Fruit fly (Drosophila melanogaster) whole organism, embryonic: ENCODE results near the gene CG31089.

Experiments used
- CG1024 ChIP-seq: fragments of 200-800 bp; sonication (Bioruptor generic); IDR thresholded peaks from 2 replicates; pipeline ENCODE4 v1.3.6; 2022; ENCODE audit warnings: missing biosample characterization, missing genetic modification characterization
- CG11085 ChIP-seq: fragments of 200-800 bp; sonication (Bioruptor generic); IDR thresholded peaks from 2 replicates; pipeline ENCODE4 v1.3.6; 2022; ENCODE audit warnings: missing biosample characterization, missing genetic modification characterization
- CG11398 ChIP-seq: fragments of 200-800 bp; sonication (Bioruptor generic); optimal IDR thresholded peaks from 2 replicates; lab custom pipeline; 2016; ENCODE audit warnings: missing biosample characterization, missing genetic modification characterization
- CG12071 ChIP-seq: fragments of 200-800 bp; sonication (Bioruptor generic); optimal IDR thresholded peaks from 3 replicates; lab custom pipeline; 2018; ENCODE audit warnings: missing biosample characterization, mild to moderate bottlenecking, missing genetic modification characterization
- CG12299 ChIP-seq: fragments of 200-800 bp; sonication (Bioruptor generic); optimal IDR thresholded peaks from 2 replicates; lab custom pipeline; 2018; ENCODE audit warnings: missing biosample characterization, mild to moderate bottlenecking, missing genetic modification characterization
- CG12769 ChIP-seq: fragments of 200-800 bp; sonication (Bioruptor generic); optimal IDR thresholded peaks from 2 replicates; lab custom pipeline; 2019; ENCODE audit warnings: missing biosample characterization, mild to moderate bottlenecking, missing genetic modification characterization, moderate library complexity
- CG13287 ChIP-seq: fragments of 200-800 bp; sonication (Bioruptor generic); IDR thresholded peaks from 2 replicates; pipeline ENCODE4 v1.3.6; 2022; ENCODE audit warnings: missing biosample characterization, missing genetic modification characterization; ENCODE audit not compliant: partially characterized antibody
- CG17186 ChIP-seq: fragments of 200-800 bp; sonication (Bioruptor generic); optimal IDR thresholded peaks from 3 replicates; lab custom pipeline; 2017; ENCODE audit warnings: missing biosample characterization, missing genetic modification reagents, missing genetic modification characterization
- CG17912 ChIP-seq: fragments of 200-800 bp; sonication (Bioruptor generic); optimal IDR thresholded peaks from 2 replicates; lab custom pipeline; 2018; ENCODE audit warnings: missing biosample characterization, mild to moderate bottlenecking, missing genetic modification characterization
- CG2129 ChIP-seq: fragments of 200-800 bp; sonication (Bioruptor generic); IDR thresholded peaks from 2 replicates; pipeline ENCODE4 v1.3.6; 2022; ENCODE audit warnings: missing biosample characterization, missing genetic modification characterization; ENCODE audit not compliant: partially characterized antibody
- CG30020 ChIP-seq: fragments of 200-800 bp; optimal IDR thresholded peaks from 2 replicates; lab custom pipeline; 2019; ENCODE audit warnings: missing biosample characterization, mild to moderate bottlenecking, missing genetic modification characterization, moderate library complexity
- CG43689 ChIP-seq: fragments of 200-800 bp; sonication (Bioruptor generic); IDR thresholded peaks from 2 replicates; pipeline ENCODE4 v1.3.6; 2022; ENCODE audit warnings: missing biosample characterization, missing genetic modification characterization
- CG6689 ChIP-seq: fragments of 200-800 bp; sonication (Bioruptor generic); IDR thresholded peaks from 2 replicates; pipeline ENCODE4 v1.3.6; 2022; ENCODE audit warnings: missing biosample characterization, missing genetic modification characterization
- CG7556 ChIP-seq: fragments of 200-800 bp; sonication (Bioruptor generic); optimal IDR thresholded peaks from 2 replicates; lab custom pipeline; 2017; ENCODE audit warnings: missing biosample characterization, mild to moderate bottlenecking, missing genetic modification characterization
- CG7928 ChIP-seq: fragments of 200-800 bp; sonication (Bioruptor generic); optimal IDR thresholded peaks from 2 replicates; lab custom pipeline; 2017; ENCODE audit warnings: missing biosample characterization, mild to moderate bottlenecking, missing genetic modification characterization
- CG7963 ChIP-seq: fragments of 200-800 bp; sonication (Bioruptor generic); IDR thresholded peaks from 3 replicates; pipeline ENCODE4 v1.3.6; 2022; ENCODE audit warnings: missing biosample characterization, missing genetic modification characterization; ENCODE audit not compliant: partially characterized antibody
- CG8924 ChIP-seq: fragments of 200-800 bp; optimal IDR thresholded peaks from 3 replicates; lab custom pipeline; 2019; ENCODE audit warnings: missing biosample characterization, mild to moderate bottlenecking, missing genetic modification characterization, moderate library complexity
- CG9797 ChIP-seq: fragments of 200-800 bp; sonication (Bioruptor generic); optimal IDR thresholded peaks from 3 replicates; lab custom pipeline; 2018; ENCODE audit warnings: missing biosample characterization, mild to moderate bottlenecking, missing genetic modification characterization
- CkIIα-i1 ChIP-seq: fragments of 200-800 bp; sonication (Bioruptor generic); IDR thresholded peaks from 2 replicates; pipeline ENCODE4 v1.3.6; 2022; ENCODE audit warnings: missing biosample characterization, missing genetic modification characterization
- CrebB ChIP-seq: fragments of 200-800 bp; sonication (Bioruptor generic); optimal IDR thresholded peaks from 3 replicates; lab custom pipeline; 2018; ENCODE audit warnings: missing biosample characterization, mild to moderate bottlenecking, missing genetic modification characterization
- D19A ChIP-seq: fragments of 200-800 bp; optimal IDR thresholded peaks from 3 replicates; lab custom pipeline; 2019; ENCODE audit warnings: missing biosample characterization, mild to moderate bottlenecking, missing genetic modification characterization, moderate library complexity
- Dad ChIP-seq: fragments of 200-800 bp; sonication (Bioruptor generic); optimal IDR thresholded peaks from 3 replicates; lab custom pipeline; 2016; ENCODE audit warnings: missing biosample characterization, missing genetic modification characterization
- Dip3 ChIP-seq: fragments of 200-800 bp; sonication (Bioruptor generic); optimal IDR thresholded peaks from 3 replicates; lab custom pipeline; 2016; ENCODE audit warnings: missing biosample characterization, missing genetic modification characterization
- Dll ChIP-seq: fragments of 200-800 bp; sonication (Bioruptor generic); IDR thresholded peaks from 4 replicates; pipeline ENCODE4 v1.3.6; 2022; ENCODE audit warnings: missing biosample characterization, missing genetic modification characterization; ENCODE audit not compliant: partially characterized antibody
- Dref ChIP-seq: fragments of 200-800 bp; sonication (Bioruptor generic); IDR thresholded peaks from 2 replicates; pipeline ENCODE4 v1.3.6; 2022; ENCODE audit warnings: missing biosample characterization, missing genetic modification characterization
- Eip74EF ChIP-seq, 2 experiments: fragments of 200-800 bp in 1 of 2; fragments of >200 bp in 1 of 2; sonication (Bioruptor generic) in 1 of 2; optimal IDR thresholded peaks; 2 replicates each; lab custom pipeline; 2017 to 2019; ENCODE audit warnings: missing biosample characterization in 2 of 2, missing genetic modification characterization in 2 of 2, mild to moderate bottlenecking in 1 of 2, moderate library complexity in 1 of 2
- Ets97D ChIP-seq: fragments of 200-800 bp; sonication (Bioruptor generic); optimal IDR thresholded peaks from 3 replicates; lab custom pipeline; 2016; ENCODE audit warnings: missing biosample characterization, missing genetic modification characterization
- Fer1 ChIP-seq: fragments of 200-800 bp; sonication (Bioruptor generic); optimal IDR thresholded peaks from 2 replicates; lab custom pipeline; 2017; ENCODE audit warnings: missing biosample characterization, mild to moderate bottlenecking, missing genetic modification characterization
- Hmx ChIP-seq: fragments of 200-800 bp; sonication (Bioruptor generic); optimal IDR thresholded peaks from 2 replicates; lab custom pipeline; 2016; ENCODE audit warnings: missing biosample characterization, missing genetic modification characterization
- Hr3 ChIP-seq: fragments of 200-800 bp; sonication (Bioruptor generic); optimal IDR thresholded peaks from 3 replicates; lab custom pipeline; 2016; ENCODE audit warnings: missing biosample characterization, missing genetic modification characterization
- NC2α ChIP-seq: fragments of 200-800 bp; sonication (Bioruptor generic); optimal IDR thresholded peaks from 2 replicates; lab custom pipeline; 2016; ENCODE audit warnings: missing biosample characterization, missing genetic modification characterization
- Nf-YC ChIP-seq: fragments of 200-800 bp; optimal IDR thresholded peaks from 3 replicates; lab custom pipeline; 2019; ENCODE audit warnings: missing biosample characterization, mild to moderate bottlenecking, missing genetic modification characterization, moderate library complexity
- Taf1 ChIP-seq: fragments of 200-800 bp; sonication (Bioruptor generic); IDR thresholded peaks from 2 replicates; pipeline ENCODE4 v1.3.6; 2022; ENCODE audit warnings: missing biosample characterization, missing genetic modification characterization
- abd-A ChIP-seq: fragments of 200-800 bp; sonication (Bioruptor generic); optimal IDR thresholded peaks from 3 replicates; lab custom pipeline; 2019; ENCODE audit warnings: missing biosample characterization, mild to moderate bottlenecking, missing genetic modification characterization, moderate library complexity
- bbx ChIP-seq: fragments of 200-800 bp; sonication (Bioruptor generic); IDR thresholded peaks from 2 replicates; pipeline ENCODE4 v1.3.6; 2022; ENCODE audit warnings: missing biosample characterization, missing genetic modification characterization; ENCODE audit not compliant: partially characterized antibody
- danr ChIP-seq: fragments of 200-800 bp; sonication (Bioruptor generic); IDR thresholded peaks from 2 replicates; pipeline ENCODE4 v1.3.6; 2022; ENCODE audit warnings: missing biosample characterization, missing genetic modification characterization
- dmrt99B ChIP-seq: fragments of 200-800 bp; sonication (Bioruptor generic); optimal IDR thresholded peaks from 2 replicates; lab custom pipeline; 2018; ENCODE audit warnings: missing biosample characterization, mild to moderate bottlenecking, missing genetic modification characterization, moderate library complexity
- gfzf ChIP-seq: fragments of 200-800 bp; sonication (Bioruptor generic); optimal IDR thresholded peaks from 2 replicates; lab custom pipeline; 2016; ENCODE audit warnings: missing biosample characterization, mild to moderate bottlenecking, missing genetic modification characterization, moderate library complexity
- jing ChIP-seq: fragments of 200-800 bp; sonication (Bioruptor generic); optimal IDR thresholded peaks from 2 replicates; lab custom pipeline; 2018; ENCODE audit warnings: missing biosample characterization, mild to moderate bottlenecking, missing genetic modification characterization
- lov ChIP-seq, 2 experiments: fragments of 200-800 bp in 1 of 2; fragments of >200 bp in 1 of 2; sonication (Bioruptor generic) in 1 of 2; IDR thresholded peaks in 1 of 2; optimal IDR thresholded peaks in 1 of 2; 2 replicates in 1 of 2; 3 replicates in 1 of 2; pipeline versions ENCODE4 v1.3.6 to Lab custom; 2017 to 2022; ENCODE audit warnings: missing biosample characterization in 1 of 2, missing genetic modification characterization in 1 of 2
- maf-S ChIP-seq: fragments of 200-800 bp; sonication (Bioruptor generic); optimal IDR thresholded peaks from 2 replicates; lab custom pipeline; 2016; ENCODE audit warnings: missing biosample characterization, missing genetic modification characterization
- org-1 ChIP-seq: fragments of 200-800 bp; sonication (Bioruptor generic); optimal IDR thresholded peaks from 2 replicates; lab custom pipeline; 2017; ENCODE audit warnings: missing biosample characterization, missing genetic modification characterization
- psq ChIP-seq: fragments of 200-800 bp; sonication (Bioruptor generic); optimal IDR thresholded peaks from 2 replicates; lab custom pipeline; 2017; ENCODE audit warnings: missing biosample characterization, missing genetic modification characterization
- pzg ChIP-seq: fragments of 200-800 bp; sonication (Bioruptor generic); optimal IDR thresholded peaks from 3 replicates; lab custom pipeline; 2018; ENCODE audit warnings: missing biosample characterization, mild to moderate bottlenecking, missing genetic modification characterization, moderate library complexity
- ttk ChIP-seq: fragments of 200-800 bp; sonication (Bioruptor generic); IDR thresholded peaks from 2 replicates; pipeline ENCODE4 v2.1.2; 2022; ENCODE audit warnings: missing biosample characterization, missing genetic modification characterization
- vnd ChIP-seq: fragments of 200-800 bp; sonication (Bioruptor generic); IDR thresholded peaks from 3 replicates; pipeline ENCODE4 v1.3.6; 2022; ENCODE audit warnings: missing biosample characterization, missing genetic modification characterization; ENCODE audit not compliant: partially characterized antibody
- z ChIP-seq: fragments of 200-800 bp; sonication (Bioruptor generic); IDR thresholded peaks from 3 replicates; pipeline ENCODE4 v1.3.6; 2022; ENCODE audit warnings: missing biosample characterization, missing genetic modification characterization

The CG31089 gene

DNA sequence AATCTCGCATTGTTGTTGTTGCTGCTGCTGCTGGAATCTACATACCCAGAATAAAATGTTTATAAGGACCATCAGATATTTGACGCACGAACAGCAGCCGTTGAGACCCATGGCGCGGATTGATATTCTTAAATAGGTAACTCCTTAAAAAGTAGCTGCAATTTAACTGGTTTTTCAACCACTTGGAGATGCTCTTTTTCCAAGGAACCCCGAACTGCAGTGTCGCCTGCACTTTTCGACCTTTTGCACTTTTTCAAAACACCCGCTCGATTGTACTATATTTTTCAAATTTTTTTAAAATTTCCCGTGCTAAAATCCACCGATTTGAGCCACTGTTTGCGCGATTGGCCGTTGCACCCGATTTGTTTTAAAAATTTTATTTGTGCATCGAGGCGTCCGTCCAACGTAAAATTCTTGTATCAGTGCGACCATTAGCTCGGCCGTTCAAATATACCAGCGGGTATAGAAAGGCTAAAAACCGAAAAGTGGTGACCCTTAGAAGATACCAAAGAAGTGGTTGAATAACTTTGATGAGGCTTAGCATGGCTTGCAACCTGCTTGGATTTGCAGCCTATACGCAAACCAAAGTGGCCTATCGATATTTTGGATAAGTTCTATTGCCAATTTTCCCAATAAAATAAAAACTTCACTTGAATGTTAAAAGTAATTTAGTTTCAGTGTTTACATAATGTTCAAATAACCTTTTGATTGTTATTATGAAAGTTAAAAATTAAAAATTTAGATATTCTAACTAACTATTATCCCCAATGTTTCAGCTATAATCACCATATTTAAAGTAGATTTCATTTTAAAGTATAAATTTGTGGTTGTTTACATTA, 21.3 kb upstream of the CG31089 start, which contains the start of gene Tsp96F (continued):
- TF ChIP-seq Dad (GFP tag; lab: Kevin White, UChicago), result peak; percentile 24
- no peak for TF ChIP-seq CG7556 (GFP tag; lab: Kevin White, UChicago)
- TF ChIP-seq danr (GFP tag; lab: Robert Waterston, UW), result no peak
- peak; percentile 68; the same call in 3 of the 4 replicates for TF ChIP-seq Dll
- no peak for TF ChIP-seq CG12071 (GFP tag; lab: Kevin White, UChicago)
- TF ChIP-seq Nf-YC, result no peak
- no peak for TF ChIP-seq CG11085 (GFP tag; lab: Robert Waterston, UW)
- no peak for TF ChIP-seq CG1024

DNA sequence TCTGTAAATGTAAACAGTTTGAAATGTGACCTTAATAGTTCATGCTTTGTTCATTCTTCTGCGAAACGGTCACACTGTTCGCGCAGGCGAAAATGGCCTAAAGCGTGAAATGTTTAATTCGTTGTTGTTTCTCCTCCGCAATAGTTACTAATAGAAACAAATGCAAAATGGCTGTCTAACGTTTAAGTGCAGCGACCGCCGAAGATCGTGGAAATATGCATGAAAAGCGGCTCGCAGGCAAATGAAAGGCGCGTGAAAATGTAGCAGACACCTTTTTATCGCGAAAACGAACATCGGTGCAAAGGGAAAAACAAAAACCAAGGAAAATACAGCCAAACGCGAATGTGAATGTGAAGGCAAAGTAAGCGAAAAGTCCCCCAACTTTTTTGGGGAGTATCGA, 20.5 kb upstream of the CG31089 start, which contains the start of gene SppL:
Gene SppL (plus strand): TSS at position 70 of the 400 bp plus-strand sequence.
- TF ChIP-seq Dip3 (no peak), org-1 (GFP tag; lab: Kevin White, UChicago) (no peak), CG7963 (no peak), Fer1 (GFP tag; lab: Kevin White, UChicago) (peak; percentile 34), pzg (peak; percentile 35), lov (optimal IDR thresholded peaks at IDR 0.05; lab: Kevin White, UChicago) (no peak), lov (GFP tag; IDR thresholded peaks at IDR 0.05; lab: Robert Waterston, UW) (no peak), bbx (GFP tag; lab: Robert Waterston, UW) (peak; percentile 43; the same call in 1 of the 2 replicates), gfzf (GFP tag; lab: Kevin White, UChicago) (no peak), z (GFP tag; lab: Robert Waterston, UW) (no peak), CG13287 (GFP tag; lab: Robert Waterston, UW) (no peak; the same call in 1 of the 2 replicates), ttk (no peak), CG17186 (GFP tag; lab: Kevin White, UChicago) (peak; percentile 9), Dad (GFP tag; lab: Kevin White, UChicago) (no peak), Taf1 (no peak), psq (GFP tag; lab: Kevin White, UChicago) (peak; percentile 52), CG12769 (peak; percentile 3), Hr3 (no peak), CG43689 (GFP tag; lab: Robert Waterston, UW) (no peak), CG8924 (peak; percentile 83), CG30020 (tag; lab: Kevin White, UChicago) (peak; percentile 22), vnd (GFP tag; lab: Robert Waterston, UW) (no peak), CG11398 (GFP tag; lab: Kevin White, UChicago) (no peak), D19A (no peak), Eip74EF (GFP tag; optimal IDR thresholded peaks at IDR 0.05; lab: Kevin White, UChicago) (no peak), maf-S (GFP tag; lab: Kevin White, UChicago) (no peak), CkIIα-i1 (GFP tag; lab: Robert Waterston, UW) (no peak), CG17912 (GFP tag; lab: Kevin White, UChicago) (no peak), CG2129 (GFP tag; lab: Robert Waterston, UW) (no peak), NC2α (GFP tag; lab: Kevin White, UChicago) (no peak), abd-A (tag; lab: Kevin White, UChicago) (no peak), jing (GFP tag; lab: Kevin White, UChicago) (no peak), CG7928 (GFP tag; lab: Kevin White, UChicago) (no peak), Ets97D (GFP tag; lab: Kevin White, UChicago) (no peak), dmrt99B (tag; lab: Kevin White, UChicago) (no peak), Dref (GFP tag; lab: Robert Waterston, UW) (peak; percentile 23; the same call in 1 of the 2 replicates), CG9797 (GFP tag; lab: Kevin White, UChicago) (no peak), CG6689 (GFP tag; lab: Robert Waterston, UW) (no peak), Hmx (GFP tag; lab: Kevin White, UChicago) (no peak), CG12299 (peak; percentile 60), CrebB (tag; lab: Kevin White, UChicago) (no peak)
